Worm (Caenorhabditis elegans) whole organism, L1 larva: ENCODE measurements around the gene B0001.8.

Experiments used
- C16A3.4 ChIP-seq: fragments of 150-350 bp; optimal IDR thresholded peaks from 2 replicates; lab custom pipeline; 2014; ENCODE audit warnings: missing biosample characterization, missing genetic modification characterization
- aha-1 ChIP-seq: fragments of 150-350 bp; optimal IDR thresholded peaks from 2 replicates; lab custom pipeline; 2014; ENCODE audit warnings: missing biosample characterization, missing genetic modification characterization
- aly-2 ChIP-seq: fragments of 150-350 bp; optimal IDR thresholded peaks from 2 replicates; lab custom pipeline; 2014; ENCODE audit warnings: missing biosample characterization, missing genetic modification characterization
- blmp-1 ChIP-seq: fragments of 150-350 bp; optimal IDR thresholded peaks from 2 replicates; lab custom pipeline; 2014; ENCODE audit warnings: missing biosample characterization, missing genetic modification characterization
- ceh-8 ChIP-seq: fragments of 200-800 bp; sonication (Bioruptor generic); optimal IDR thresholded peaks from 2 replicates; lab custom pipeline; 2018; ENCODE audit warnings: mild to moderate bottlenecking, missing genetic modification characterization, moderate library complexity, missing compliant biosample characterization
- ceh-82 ChIP-seq, 3 experiments: fragments of 150-350 bp in 1 of 3; sonication (generic microtip) in 2 of 3; optimal IDR thresholded peaks; 2 replicates each; lab custom pipeline; 2014 to 2017; ENCODE audit warnings: missing biosample characterization in 3 of 3, missing genetic modification characterization in 3 of 3
- dpl-1 ChIP-seq, 3 experiments: fragments of 150-350 bp in 2 of 3; sonication (generic microtip) in 1 of 3; optimal IDR thresholded peaks; 2 replicates each; lab custom pipeline; 2014 to 2017; ENCODE audit warnings: missing biosample characterization in 3 of 3, missing genetic modification characterization in 3 of 3, missing genetic modification reagents in 3 of 3
- dsc-1 ChIP-seq: sonication (generic microtip); optimal IDR thresholded peaks from 2 replicates; lab custom pipeline; 2016; ENCODE audit warnings: mild to moderate bottlenecking, missing genetic modification characterization, missing compliant biosample characterization
- efl-1 ChIP-seq, 4 experiments: fragments of 150-350 bp; optimal IDR thresholded peaks in 3 of 4; peaks in 1 of 4; 1 replicate in 1 of 4; 2 replicates in 3 of 4; lab custom pipeline; 2014; ENCODE audit warnings: missing biosample characterization in 2 of 4, missing genetic modification characterization in 2 of 4, missing genetic modification reagents in 2 of 4
- elt-3 ChIP-seq, 6 experiments: fragments of 150-350 bp in 1 of 6; sonication (generic microtip); optimal IDR thresholded peaks; 2 replicates each; lab custom pipeline; 2017 to 2018; ENCODE audit warnings: missing biosample characterization in 6 of 6, missing genetic modification characterization in 6 of 6, inconsistent platforms in 1 of 6
- fkh-4 ChIP-seq: sonication (generic microtip); optimal IDR thresholded peaks from 2 replicates; lab custom pipeline; 2016; ENCODE audit warnings: missing compliant biosample characterization, missing genetic modification characterization, borderline replicate concordance
- fos-1 ChIP-seq: fragments of 150-350 bp; optimal IDR thresholded peaks from 2 replicates; lab custom pipeline; 2014; ENCODE audit warnings: missing biosample characterization, missing genetic modification characterization
- hlh-4 ChIP-seq: sonication (generic microtip); optimal IDR thresholded peaks from 2 replicates; lab custom pipeline; 2016; ENCODE audit warnings: mild to moderate bottlenecking, missing genetic modification characterization, missing compliant biosample characterization
- lin-15B ChIP-seq: fragments of 150-350 bp; sonication (generic microtip); optimal IDR thresholded peaks from 3 replicates; lab custom pipeline; 2014; ENCODE audit warnings: missing biosample characterization, missing genetic modification characterization
- lin-35 ChIP-seq, 2 experiments: fragments of 150-350 bp; optimal IDR thresholded peaks; 2 replicates each; lab custom pipeline; 2014; ENCODE audit warnings: missing biosample characterization in 2 of 2, missing genetic modification characterization in 2 of 2, missing genetic modification reagents in 2 of 2
- lsy-2 ChIP-seq, 2 experiments: fragments of 150-350 bp; optimal IDR thresholded peaks; 2 replicates each; lab custom pipeline; 2014; ENCODE audit warnings: missing biosample characterization in 2 of 2, missing genetic modification characterization in 2 of 2
- mdl-1 ChIP-seq, 2 experiments: fragments of 150-350 bp; optimal IDR thresholded peaks; 2 replicates each; lab custom pipeline; 2014 to 2017; ENCODE audit warnings: missing biosample characterization in 2 of 2, missing genetic modification characterization in 2 of 2, inconsistent platforms in 1 of 2
- mep-1 ChIP-seq: fragments of 150-350 bp; optimal IDR thresholded peaks from 2 replicates; lab custom pipeline; 2014; ENCODE audit warnings: missing biosample characterization, missing genetic modification characterization
- nhr-11 ChIP-seq: fragments of 150-350 bp; optimal IDR thresholded peaks from 2 replicates; lab custom pipeline; 2014; ENCODE audit warnings: missing biosample characterization, missing genetic modification characterization
- nhr-20 ChIP-seq: sonication (generic microtip); optimal IDR thresholded peaks from 2 replicates; lab custom pipeline; 2016; ENCODE audit warnings: mild to moderate bottlenecking, missing genetic modification characterization, missing compliant biosample characterization
- nhr-47 ChIP-seq: sonication (generic microtip); optimal IDR thresholded peaks from 2 replicates; lab custom pipeline; 2016; ENCODE audit warnings: mild to moderate bottlenecking, missing genetic modification characterization, moderate library complexity, missing compliant biosample characterization
- nhr-71 ChIP-seq: sonication (generic microtip); optimal IDR thresholded peaks from 2 replicates; lab custom pipeline; 2016; ENCODE audit warnings: mild to moderate bottlenecking, missing genetic modification characterization, moderate library complexity, missing compliant biosample characterization
- pqm-1 ChIP-seq: sonication (generic microtip); optimal IDR thresholded peaks from 3 replicates; lab custom pipeline; 2017; ENCODE audit warnings: missing biosample characterization, missing genetic modification characterization
- rnt-1 ChIP-seq: sonication (generic microtip); optimal IDR thresholded peaks from 2 replicates; lab custom pipeline; 2016; ENCODE audit warnings: mild to moderate bottlenecking, missing genetic modification characterization, moderate library complexity, missing compliant biosample characterization
- skn-1 ChIP-seq: fragments of 150-350 bp; optimal IDR thresholded peaks from 2 replicates; lab custom pipeline; 2014; ENCODE audit warnings: missing biosample characterization, missing genetic modification characterization
- snu-23 ChIP-seq: sonication (generic microtip); optimal IDR thresholded peaks from 2 replicates; lab custom pipeline; 2016; ENCODE audit warnings: missing genetic modification characterization, missing compliant biosample characterization

B0001.8 gene

DNA sequence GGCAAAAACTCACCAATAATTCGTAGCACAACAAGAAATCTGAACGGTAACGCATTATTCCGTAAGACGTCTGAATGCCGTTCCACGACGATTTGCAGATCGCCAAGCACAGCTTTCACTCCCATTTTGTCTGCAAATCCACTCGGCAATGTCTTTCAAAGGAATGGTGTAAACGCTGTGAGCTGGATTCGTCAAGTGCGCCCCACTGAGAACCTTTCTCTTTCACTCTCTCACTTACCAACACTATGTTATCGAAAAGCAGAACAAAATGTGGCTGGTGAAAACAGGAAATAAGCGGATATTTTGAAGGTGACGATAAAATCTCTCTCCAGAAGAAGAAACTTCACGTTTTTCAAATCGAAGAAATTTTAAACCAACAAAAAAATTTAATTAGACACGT is 52.0 kb downstream of the B0001.8 start:
- TF ChIP-seq dsc-1 (tag; lab: Kevin White, UChicago) (no peak), fos-1 (peak; percentile 7), fkh-4 (tag; lab: Kevin White, UChicago) (no peak), aha-1 (no peak), lsy-2 (tag; optimal IDR thresholded peaks at IDR 0.05; lab: Kevin White, UChicago) (peak; percentile 19 to 71), nhr-20 (tag; lab: Kevin White, UChicago) (peak; percentile 16), efl-1 (optimal IDR thresholded peaks at IDR 0.05; lab: Kevin White, UChicago) (peak; percentile 43 to 61), efl-1 (GFP tag; optimal IDR thresholded peaks at IDR 0.05 in 1 of 2; lab: Kevin White, UChicago) (peak; percentile 42 to 84), ceh-82 (tag; optimal IDR thresholded peaks at IDR 0.05; lab: Kevin White, UChicago) (peak in 1 of 3 experiments; percentile 36), lin-35 (GFP tag; optimal IDR thresholded peaks at IDR 0.05; lab: Kevin White, UChicago) (peak; percentile 49 to 70), ceh-8 (no peak), C16A3.4 (tag; lab: Kevin White, UChicago) (peak; percentile 27), dpl-1 (GFP tag; optimal IDR thresholded peaks at IDR 0.05; lab: Kevin White, UChicago) (peak in 1 of 3 experiments; percentile 55), nhr-71 (tag; lab: Kevin White, UChicago) (peak; percentile 43), lin-15B (tag; lab: Kevin White, UChicago) (peak; percentile 70), nhr-47 (tag; lab: Kevin White, UChicago) (peak; percentile 21), nhr-11 (tag; lab: Kevin White, UChicago) (no peak), aly-2 (peak; percentile 43), blmp-1 (peak; percentile 96), rnt-1 (tag; lab: Kevin White, UChicago) (peak; percentile 42), snu-23 (peak; percentile 34), pqm-1 (tag; lab: Kevin White, UChicago) (no peak), mdl-1 (tag; optimal IDR thresholded peaks at IDR 0.05; lab: Kevin White, UChicago) (no peak), hlh-4 (tag; lab: Kevin White, UChicago) (no peak), skn-1 (no peak), elt-3 (tag; optimal IDR thresholded peaks at IDR 0.05; lab: Kevin White, UChicago) (no peak), mep-1 (tag; lab: Kevin White, UChicago) (peak; percentile 69)
